Fruit fly (Drosophila melanogaster) whole organism, embryonic: ENCODE results near the gene Boh1.

Experiments used
- Adf1 ChIP-seq: fragments of 200-800 bp; sonication (Bioruptor generic); IDR thresholded peaks from 2 replicates; pipeline ENCODE4 v1.3.6; 2022; ENCODE audit warnings: missing biosample characterization, missing genetic modification characterization
- Antp ChIP-seq: fragments of 200-800 bp; sonication (Bioruptor generic); optimal IDR thresholded peaks from 3 replicates; lab custom pipeline; 2016; ENCODE audit warnings: missing biosample characterization, missing genetic modification characterization
- Atf-2 ChIP-seq: fragments of 200-800 bp; sonication (Bioruptor generic); optimal IDR thresholded peaks from 2 replicates; lab custom pipeline; 2016; ENCODE audit warnings: missing biosample characterization, missing genetic modification characterization
- Bgb ChIP-seq: fragments of 200-800 bp; sonication (Bioruptor generic); IDR thresholded peaks from 2 replicates; pipeline ENCODE4 v1.3.6; 2022; ENCODE audit warnings: missing biosample characterization, missing genetic modification characterization; ENCODE audit not compliant: partially characterized antibody
- CG11093 ChIP-seq: fragments of 200-800 bp; sonication (Bioruptor generic); IDR thresholded peaks from 3 replicates; pipeline ENCODE4 v1.3.6; 2022; ENCODE audit warnings: missing biosample characterization, missing genetic modification characterization
- CG11504 ChIP-seq: fragments of 200-800 bp; sonication (Bioruptor generic); optimal IDR thresholded peaks from 3 replicates; lab custom pipeline; 2019; ENCODE audit warnings: missing biosample characterization, mild to moderate bottlenecking, missing genetic modification characterization, moderate library complexity
- CG11560 ChIP-seq: fragments of 200-800 bp; sonication (Bioruptor generic); IDR thresholded peaks from 3 replicates; pipeline ENCODE4 v1.3.6; 2022; ENCODE audit warnings: missing biosample characterization, missing genetic modification characterization
- CG12155 ChIP-seq: fragments of 200-800 bp; sonication (Bioruptor generic); optimal IDR thresholded peaks from 3 replicates; lab custom pipeline; 2016; ENCODE audit warnings: missing biosample characterization, missing genetic modification characterization
- CG12659 ChIP-seq: fragments of 200-800 bp; sonication (Bioruptor generic); optimal IDR thresholded peaks from 3 replicates; lab custom pipeline; 2017; ENCODE audit warnings: mild to moderate bottlenecking, missing biosample characterization, missing genetic modification reagents, missing genetic modification characterization
- CG14710 ChIP-seq: fragments of 200-800 bp; sonication (Bioruptor generic); optimal IDR thresholded peaks from 3 replicates; lab custom pipeline; 2019; ENCODE audit warnings: missing biosample characterization, mild to moderate bottlenecking, missing genetic modification characterization, moderate library complexity
- CG15601 ChIP-seq: fragments of 200-800 bp; sonication (Bioruptor generic); optimal IDR thresholded peaks from 3 replicates; lab custom pipeline; 2019; ENCODE audit warnings: missing biosample characterization, mild to moderate bottlenecking, missing genetic modification characterization, moderate library complexity
- CG17568 ChIP-seq: fragments of 200-800 bp; sonication (Bioruptor generic); optimal IDR thresholded peaks from 2 replicates; lab custom pipeline; 2018; ENCODE audit warnings: missing biosample characterization, mild to moderate bottlenecking, missing genetic modification characterization, moderate library complexity
- CG17612 ChIP-seq: fragments of 200-800 bp; sonication (Bioruptor generic); IDR thresholded peaks from 2 replicates; pipeline ENCODE4 v1.3.6; 2022; ENCODE audit warnings: missing biosample characterization, missing genetic modification characterization
- CG32772 ChIP-seq: fragments of 200-800 bp; sonication (Bioruptor generic); IDR thresholded peaks from 2 replicates; pipeline ENCODE4 v1.3.6; 2022; ENCODE audit warnings: missing biosample characterization, missing genetic modification characterization
- CG34376 ChIP-seq: fragments of 200-800 bp; sonication (Bioruptor generic); optimal IDR thresholded peaks from 2 replicates; lab custom pipeline; 2018; ENCODE audit warnings: missing biosample characterization, mild to moderate bottlenecking, missing genetic modification characterization
- CG4707 ChIP-seq: fragments of 200-800 bp; sonication (Bioruptor generic); optimal IDR thresholded peaks from 2 replicates; lab custom pipeline; 2018; ENCODE audit warnings: missing biosample characterization, mild to moderate bottlenecking, missing genetic modification characterization, moderate library complexity
- CG6654 ChIP-seq: fragments of 200-800 bp; sonication (Bioruptor generic); optimal IDR thresholded peaks from 2 replicates; lab custom pipeline; 2017; ENCODE audit warnings: missing biosample characterization, mild to moderate bottlenecking, missing genetic modification characterization
- CG7839 ChIP-seq: fragments of 200-800 bp; sonication (Bioruptor generic); optimal IDR thresholded peaks from 3 replicates; lab custom pipeline; 2018; ENCODE audit warnings: missing biosample characterization, mild to moderate bottlenecking, missing genetic modification characterization, moderate library complexity
- CG7963 ChIP-seq: fragments of 200-800 bp; sonication (Bioruptor generic); IDR thresholded peaks from 3 replicates; pipeline ENCODE4 v1.3.6; 2022; ENCODE audit warnings: missing biosample characterization, missing genetic modification characterization; ENCODE audit not compliant: partially characterized antibody
- Drgx ChIP-seq: fragments of 200-800 bp; sonication (Bioruptor generic); IDR thresholded peaks from 2 replicates; pipeline ENCODE4 v1.3.6; 2022; ENCODE audit warnings: missing biosample characterization, missing genetic modification characterization
- HLH3B ChIP-seq: fragments of 200-800 bp; sonication (Bioruptor generic); IDR thresholded peaks from 2 replicates; pipeline ENCODE4 v1.3.6; 2022; ENCODE audit warnings: missing biosample characterization, missing genetic modification characterization
- MBD-R2 ChIP-seq: fragments of 200-800 bp; sonication (Bioruptor generic); IDR thresholded peaks from 2 replicates; pipeline ENCODE4 v1.3.6; 2022; ENCODE audit warnings: missing biosample characterization, missing genetic modification characterization
- Ptx1 ChIP-seq: fragments of 200-800 bp; sonication (Bioruptor generic); IDR thresholded peaks from 2 replicates; pipeline ENCODE4 v1.3.6; 2022; ENCODE audit warnings: missing biosample characterization, missing genetic modification characterization
- Sox100B ChIP-seq: fragments of 200-800 bp; sonication (Bioruptor generic); optimal IDR thresholded peaks from 3 replicates; lab custom pipeline; 2018; ENCODE audit warnings: missing biosample characterization, mild to moderate bottlenecking, missing genetic modification characterization
- Sry-δ ChIP-seq: fragments of 200-800 bp; sonication (Bioruptor generic); optimal IDR thresholded peaks from 2 replicates; lab custom pipeline; 2016; ENCODE audit warnings: missing biosample characterization, missing genetic modification characterization
- al ChIP-seq: fragments of 200-800 bp; sonication (Bioruptor generic); IDR thresholded peaks from 2 replicates; pipeline ENCODE4 v1.3.6; 2022; ENCODE audit warnings: missing biosample characterization, missing genetic modification characterization
- aop ChIP-seq: fragments of 200-800 bp; sonication (Bioruptor generic); IDR thresholded peaks from 2 replicates; pipeline ENCODE4 v1.3.6; 2022; ENCODE audit warnings: missing biosample characterization, missing genetic modification characterization
- bigmax ChIP-seq: fragments of 200-800 bp; sonication (Bioruptor generic); optimal IDR thresholded peaks from 2 replicates; lab custom pipeline; 2018; ENCODE audit warnings: missing biosample characterization, mild to moderate bottlenecking, missing genetic modification characterization
- cwo ChIP-seq: fragments of 200-800 bp; sonication (Bioruptor generic); optimal IDR thresholded peaks from 3 replicates; lab custom pipeline; 2017; ENCODE audit warnings: missing biosample characterization, missing genetic modification characterization, mild to moderate bottlenecking, moderate library complexity, missing genetic modification reagents
- esg ChIP-seq: fragments of 200-800 bp; sonication (Bioruptor generic); conservative IDR thresholded peaks from 2 replicates; pipeline ENCODE4 v1.3.6; 2022; ENCODE audit warnings: missing biosample characterization, missing genetic modification characterization
- fd96Cb ChIP-seq: fragments of 200-800 bp; sonication (Bioruptor generic); optimal IDR thresholded peaks from 2 replicates; lab custom pipeline; 2018; ENCODE audit warnings: missing biosample characterization, mild to moderate bottlenecking, missing genetic modification characterization, moderate library complexity
- fru ChIP-seq: fragments of >200 bp; optimal IDR thresholded peaks from 2 replicates; lab custom pipeline; 2017
- gsb ChIP-seq: fragments of 200-800 bp; sonication (Bioruptor generic); IDR thresholded peaks from 2 replicates; pipeline ENCODE4 v1.3.6; 2022; ENCODE audit warnings: missing biosample characterization, missing genetic modification characterization
- jigr1 ChIP-seq: fragments of 200-800 bp; sonication (Bioruptor generic); IDR thresholded peaks from 3 replicates; pipeline ENCODE4 v1.3.6; 2022; ENCODE audit warnings: missing biosample characterization, missing genetic modification characterization
- odd ChIP-seq: fragments of 200-800 bp; sonication (Bioruptor generic); optimal IDR thresholded peaks from 2 replicates; lab custom pipeline; 2017; ENCODE audit warnings: missing biosample characterization, mild to moderate bottlenecking, missing genetic modification characterization
- pan ChIP-seq, 4 experiments: fragments of >200 bp in 3 of 4; fragments of 200-800 bp in 1 of 4; sonication (Bioruptor generic) in 1 of 4; optimal IDR thresholded peaks in 3 of 4; IDR thresholded peaks in 1 of 4; 2 replicates each; pipeline versions ENCODE4 v1.3.6 to Lab custom; 2017 to 2022; ENCODE audit warnings: missing biosample characterization in 2 of 4, missing genetic modification characterization in 2 of 4, mixed read lengths in 1 of 4
- phol ChIP-seq: fragments of 200-800 bp; sonication (Bioruptor generic); optimal IDR thresholded peaks from 3 replicates; lab custom pipeline; 2018; ENCODE audit warnings: missing biosample characterization, mild to moderate bottlenecking, missing genetic modification characterization, moderate library complexity
- pros ChIP-seq: fragments of 200-800 bp; sonication (Bioruptor generic); optimal IDR thresholded peaks from 3 replicates; lab custom pipeline; 2019; ENCODE audit warnings: missing biosample characterization, mild to moderate bottlenecking, missing genetic modification characterization, moderate library complexity
- pzg ChIP-seq: fragments of 200-800 bp; sonication (Bioruptor generic); optimal IDR thresholded peaks from 3 replicates; lab custom pipeline; 2018; ENCODE audit warnings: missing biosample characterization, mild to moderate bottlenecking, missing genetic modification characterization, moderate library complexity
- sens ChIP-seq: fragments of 200-800 bp; sonication (Bioruptor generic); peaks from one replicate; lab custom pipeline; 2016; ENCODE audit warnings: missing biosample characterization, missing genetic modification characterization
- shn ChIP-seq: fragments of 200-800 bp; sonication (Bioruptor generic); optimal IDR thresholded peaks from 3 replicates; lab custom pipeline; 2016; ENCODE audit warnings: missing biosample characterization, missing genetic modification characterization
- so ChIP-seq: fragments of 200-800 bp; sonication (Bioruptor generic); IDR thresholded peaks from 3 replicates; pipeline ENCODE4 v1.3.6; 2022; ENCODE audit warnings: missing biosample characterization, missing genetic modification characterization
- sob ChIP-seq: fragments of 200-800 bp; sonication (Bioruptor generic); IDR thresholded peaks from 2 replicates; pipeline ENCODE4 v1.3.6; 2022; ENCODE audit warnings: missing biosample characterization, missing genetic modification characterization
- sr ChIP-seq: fragments of 200-800 bp; sonication (Bioruptor generic); IDR thresholded peaks from 3 replicates; pipeline ENCODE4 v1.3.6; 2022; ENCODE audit warnings: missing biosample characterization, missing genetic modification characterization
- stc ChIP-seq: fragments of 200-800 bp; sonication (Bioruptor generic); IDR thresholded peaks from 2 replicates; pipeline ENCODE4 v1.3.6; 2022; ENCODE audit warnings: missing biosample characterization, missing genetic modification characterization
- trh ChIP-seq: fragments of 200-800 bp; sonication (Bioruptor generic); optimal IDR thresholded peaks from 2 replicates; lab custom pipeline; 2016; ENCODE audit warnings: missing biosample characterization, missing genetic modification characterization
- twi ChIP-seq: fragments of 200-800 bp; optimal IDR thresholded peaks from 2 replicates; lab custom pipeline; 2019; ENCODE audit warnings: missing biosample characterization, mild to moderate bottlenecking, missing genetic modification characterization, moderate library complexity
- vvl ChIP-seq: fragments of 200-800 bp; sonication (Bioruptor generic); IDR thresholded peaks from 2 replicates; pipeline ENCODE4 v1.3.6; 2022; ENCODE audit warnings: missing biosample characterization, missing genetic modification characterization
- wdn ChIP-seq: fragments of 200-800 bp; sonication (Bioruptor generic); IDR thresholded peaks from 2 replicates; pipeline ENCODE4 v1.3.6; 2022; ENCODE audit warnings: missing biosample characterization, missing genetic modification characterization
- zen2 ChIP-seq: fragments of 200-800 bp; sonication (Bioruptor generic); IDR thresholded peaks from 3 replicates; pipeline ENCODE4 v1.3.6; 2022; ENCODE audit warnings: missing biosample characterization, missing genetic modification characterization; ENCODE audit not compliant: partially characterized antibody
- zfh1 ChIP-seq: fragments of 200-800 bp; sonication (Bioruptor generic); IDR thresholded peaks from 3 replicates; pipeline ENCODE4 v1.3.6; 2022; ENCODE audit warnings: missing biosample characterization, missing genetic modification characterization
- zfh2 ChIP-seq: fragments of 200-800 bp; sonication (Bioruptor generic); optimal IDR thresholded peaks from 2 replicates; lab custom pipeline; 2016; ENCODE audit warnings: missing biosample characterization, missing genetic modification characterization

The Boh1 gene

dm6 chr3R:27957967-27958366 lies 38.7 kb upstream of the Boh1 start (continued):
- TF ChIP-seq MBD-R2 (GFP tag; lab: Robert Waterston, UW) = peak; percentile 62
- TF ChIP-seq so (GFP tag; lab: Robert Waterston, UW) = no peak
- no peak for TF ChIP-seq Ptx1 (GFP tag; lab: Robert Waterston, UW)
- no peak for TF ChIP-seq Bgb (GFP tag; lab: Robert Waterston, UW)
- TF ChIP-seq CG11560 = no peak
- no peak for TF ChIP-seq Adf1 (GFP tag; lab: Robert Waterston, UW)
- no peak for TF ChIP-seq sens (GFP tag; lab: Kevin White, UChicago)
- no peak for TF ChIP-seq twi (tag; lab: Kevin White, UChicago)
- no peak for TF ChIP-seq CG4707 (GFP tag; lab: Kevin White, UChicago)
- TF ChIP-seq Atf-2 (GFP tag; lab: Kevin White, UChicago) = no peak
- TF ChIP-seq pzg (GFP tag; lab: Kevin White, UChicago) = peak; percentile 29
- TF ChIP-seq bigmax = peak; percentile 98
- TF ChIP-seq vvl (GFP tag; lab: Robert Waterston, UW) = no peak
- TF ChIP-seq CG11504 (tag; lab: Kevin White, UChicago) = no peak
- no peak for TF ChIP-seq Sry-δ (GFP tag; lab: Kevin White, UChicago)
- TF ChIP-seq stc (GFP tag; lab: Robert Waterston, UW) = no peak
- no peak for TF ChIP-seq CG7963 (GFP tag; lab: Robert Waterston, UW)
- TF ChIP-seq aop (GFP tag; lab: Robert Waterston, UW) = no peak
- no peak for TF ChIP-seq zfh2 (GFP tag; lab: Kevin White, UChicago)
- no peak for TF ChIP-seq pros (GFP tag; lab: Kevin White, UChicago)
- TF ChIP-seq fd96Cb (tag; lab: Kevin White, UChicago) = no peak
- TF ChIP-seq jigr1 (GFP tag; lab: Robert Waterston, UW) = no peak
- TF ChIP-seq CG15601 (tag; lab: Kevin White, UChicago) = no peak
- no peak for TF ChIP-seq zen2 (GFP tag; lab: Robert Waterston, UW)
- no peak for TF ChIP-seq trh (GFP tag; lab: Kevin White, UChicago)
- no peak for TF ChIP-seq wdn (GFP tag; lab: Robert Waterston, UW)
- TF ChIP-seq zfh1 (GFP tag; lab: Robert Waterston, UW) = no peak
- no peak for TF ChIP-seq al
- no peak for TF ChIP-seq CG32772 (GFP tag; lab: Robert Waterston, UW)
- TF ChIP-seq fru (lab: Kevin White, UChicago) = no peak
- TF ChIP-seq CG12659 (GFP tag; lab: Kevin White, UChicago) = no peak
- TF ChIP-seq esg (GFP tag; lab: Robert Waterston, UW) = no peak
- TF ChIP-seq CG17612 (GFP tag; lab: Robert Waterston, UW) = no peak

dm6 chr3R:27954533-27954932 lies 35.3 kb upstream of the Boh1 start, which contains the start of gene Nep7:
Nep7 (plus strand) TSS chr3R:27954917.
- no peak for TF ChIP-seq Sox100B (GFP tag; lab: Kevin White, UChicago)
- no peak for TF ChIP-seq Antp (GFP tag; lab: Kevin White, UChicago)
- TF ChIP-seq CG34376 = peak; percentile 81
- TF ChIP-seq shn = no peak
- TF ChIP-seq CG11093 (GFP tag; lab: Robert Waterston, UW) = no peak
- no peak for TF ChIP-seq CG17568
- peak; percentile 21; the same call in 1 of the 2 replicates for TF ChIP-seq gsb (GFP tag; lab: Robert Waterston, UW)
- no peak for TF ChIP-seq sr (GFP tag; lab: Robert Waterston, UW)
- no peak for TF ChIP-seq CG14710 (tag; lab: Kevin White, UChicago)
- TF ChIP-seq phol (tag; lab: Kevin White, UChicago) = no peak
- no peak for TF ChIP-seq pan (optimal IDR thresholded peaks at IDR 0.05; lab: Kevin White, UChicago)
- peak in 1 of 2 experiments; percentile 5 for TF ChIP-seq pan (GFP tag; optimal IDR thresholded peaks at IDR 0.05 in 1 of 2, IDR thresholded peaks at IDR 0.05 in 1 of 2)
- no peak for TF ChIP-seq CG12155
- no peak for TF ChIP-seq CG7839 (tag; lab: Kevin White, UChicago)
- no peak for TF ChIP-seq CG6654 (GFP tag; lab: Kevin White, UChicago)
- 0 out of 2 replicates have a peak, but pooled peaks have one; percentile 12 for TF ChIP-seq HLH3B
- TF ChIP-seq cwo (GFP tag; lab: Kevin White, UChicago) = peak; percentile 47
- TF ChIP-seq sob = no peak
- TF ChIP-seq odd (GFP tag; lab: Kevin White, UChicago) = no peak
- peak; percentile 37; the same call in 1 of the 2 replicates for TF ChIP-seq Drgx (GFP tag; lab: Robert Waterston, UW)
